Worm (Caenorhabditis elegans) whole organism, early embryonic: ENCODE results near the gene nhr-67.

ENCODE experiments used
- B0310.2 ChIP-seq: sonication (generic microtip); optimal IDR thresholded peaks from 2 replicates; lab custom pipeline; 2016; ENCODE audit warnings: mild to moderate bottlenecking, missing genetic modification characterization, missing compliant biosample characterization
- F13C5.2 ChIP-seq: sonication (generic microtip); optimal IDR thresholded peaks from 2 replicates; lab custom pipeline; 2017; ENCODE audit warnings: mild to moderate bottlenecking, missing genetic modification characterization, inconsistent platforms, missing compliant biosample characterization
- aly-1 ChIP-seq: sonication (generic microtip); optimal IDR thresholded peaks from 2 replicates; lab custom pipeline; 2016; ENCODE audit warnings: missing genetic modification characterization, missing compliant biosample characterization
- ama-1 ChIP-seq: fragments of 150-350 bp; optimal IDR thresholded peaks from 2 replicates; lab custom pipeline; 2014
- ceh-13 ChIP-seq: fragments of 200-800 bp; sonication (Bioruptor generic); optimal IDR thresholded peaks from 2 replicates; lab custom pipeline; 2018; ENCODE audit warnings: mild to moderate bottlenecking, missing genetic modification characterization, missing compliant biosample characterization
- ceh-36 ChIP-seq: sonication (generic microtip); optimal IDR thresholded peaks from 2 replicates; lab custom pipeline; 2016; ENCODE audit warnings: missing genetic modification characterization, inconsistent platforms, missing compliant biosample characterization
- ets-7 ChIP-seq: sonication (generic microtip); optimal IDR thresholded peaks from 2 replicates; lab custom pipeline; 2016; ENCODE audit warnings: missing genotype, missing genetic modification characterization, missing compliant biosample characterization
- flt-1 ChIP-seq: fragments of 200-800 bp; sonication (Bioruptor generic); IDR thresholded peaks from 2 replicates; pipeline ENCODE4 v1.3.6; 2022; ENCODE audit warnings: missing genetic modification characterization, missing compliant biosample characterization
- hmbx-1 ChIP-seq: sonication (generic microtip); optimal IDR thresholded peaks from 2 replicates; lab custom pipeline; 2016; ENCODE audit warnings: mild to moderate bottlenecking, missing genetic modification characterization, missing compliant biosample characterization
- hmg-4 ChIP-seq: fragments of 200-800 bp; sonication (Bioruptor generic); optimal IDR thresholded peaks from 2 replicates; lab custom pipeline; 2018; ENCODE audit warnings: mild to moderate bottlenecking, missing genetic modification characterization, missing compliant biosample characterization
- hnd-1 ChIP-seq: sonication (generic microtip); optimal IDR thresholded peaks from 2 replicates; lab custom pipeline; 2016; ENCODE audit warnings: missing genetic modification characterization, missing compliant biosample characterization
- pes-1 ChIP-seq: fragments of 200-800 bp; sonication (Bioruptor generic); IDR thresholded peaks from 2 replicates; pipeline ENCODE4 v1.3.6; 2022; ENCODE audit warnings: missing genetic modification reagents, missing genetic modification characterization, missing compliant biosample characterization
- scrt-1 ChIP-seq: fragments of 200-800 bp; sonication (Bioruptor generic); IDR thresholded peaks from 2 replicates; pipeline ENCODE4 v1.3.6; 2022; ENCODE audit warnings: missing genetic modification characterization, missing compliant biosample characterization
- sea-1 ChIP-seq: fragments of 200-800 bp; sonication (Bioruptor generic); conservative IDR thresholded peaks from 2 replicates; pipeline ENCODE4 v1.3.6; 2022; ENCODE audit warnings: missing genetic modification characterization, missing compliant biosample characterization
- tbx-11 ChIP-seq: fragments of 200-800 bp; sonication (Bioruptor generic); IDR thresholded peaks from 2 replicates; pipeline ENCODE4 v1.3.6; 2022; ENCODE audit warnings: missing genetic modification characterization, missing compliant biosample characterization
- tbx-37 ChIP-seq: fragments of 200-800 bp; sonication (Bioruptor generic); conservative IDR thresholded peaks from 2 replicates; pipeline ENCODE4 v1.3.6; 2022; ENCODE audit warnings: missing genetic modification reagents, missing genetic modification characterization, missing compliant biosample characterization
- tra-4 ChIP-seq: sonication (generic microtip); optimal IDR thresholded peaks from 2 replicates; lab custom pipeline; 2017; ENCODE audit warnings: missing genetic modification characterization, missing compliant biosample characterization

The nhr-67 gene

DNA sequence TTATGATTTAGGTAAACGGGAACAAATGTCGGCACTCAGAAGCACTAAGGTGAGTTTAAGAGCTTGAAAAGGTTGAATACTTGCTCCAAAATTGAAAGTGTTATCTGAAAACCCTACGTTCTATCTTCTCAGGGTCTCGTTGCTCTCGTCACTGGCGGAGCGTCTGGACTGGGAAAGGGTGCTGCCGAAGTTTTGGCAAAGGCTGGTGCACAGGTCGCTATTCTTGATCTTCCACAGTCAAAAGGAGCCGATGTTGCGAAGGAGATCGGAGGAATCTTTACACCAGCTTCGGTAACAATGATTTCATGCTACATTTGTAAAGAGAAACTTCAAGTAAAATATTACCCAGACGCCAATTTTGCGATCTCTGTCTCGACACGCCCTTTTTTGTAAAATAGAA lies 38.3 kb upstream of the nhr-67 start, which contains the start of gene ard-1:
TSS of gene ard-1 (plus strand) at position 12 of the 400 bp plus-strand sequence.
- TF ChIP-seq ama-1 (lab: Kevin White, UChicago) (peak; percentile 90), aly-1 (tag; lab: Kevin White, UChicago) (no peak), ets-7 (tag; lab: Kevin White, UChicago) (no peak), B0310.2 (peak; percentile 63)

DNA sequence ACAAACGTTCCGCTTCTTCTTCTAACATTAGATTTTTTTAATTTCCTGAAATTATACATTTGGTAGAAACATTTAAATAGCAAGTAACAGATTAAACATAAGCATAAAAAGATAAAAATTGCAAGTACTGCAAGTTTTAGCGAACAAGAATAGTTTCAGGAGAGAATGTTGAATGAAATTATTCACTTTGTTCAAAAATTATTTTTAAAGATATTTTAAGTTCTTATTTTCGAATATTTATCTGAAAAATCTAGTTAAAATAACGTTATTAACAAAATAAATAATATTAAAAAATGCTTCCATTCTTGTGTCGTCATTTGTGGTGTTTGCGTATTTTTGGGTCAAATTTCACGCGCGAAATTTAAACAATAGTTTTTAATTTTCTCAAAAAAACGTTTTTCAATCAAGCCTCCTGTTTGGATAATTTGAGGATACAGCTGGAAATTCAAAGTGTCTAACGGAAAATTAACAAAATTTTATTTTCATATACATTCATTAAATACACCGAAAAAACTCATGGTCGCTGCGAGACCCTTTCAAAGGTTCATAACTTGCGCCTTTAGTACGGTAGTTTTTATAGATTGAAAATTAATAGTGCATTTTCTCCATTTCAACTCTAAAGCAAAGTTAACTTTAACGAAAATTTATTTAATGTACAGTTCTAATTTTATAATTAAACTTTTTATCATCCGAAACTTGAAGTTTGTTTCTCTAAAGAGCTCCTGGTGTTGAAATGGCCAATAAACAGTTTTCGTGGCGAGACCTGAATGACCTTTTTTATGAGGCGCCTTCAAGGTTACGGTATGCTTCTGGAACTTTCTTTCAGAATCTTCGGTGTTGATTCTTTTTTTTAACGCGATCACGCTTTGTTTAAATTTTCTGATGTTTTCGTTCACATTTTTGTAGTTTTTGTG lies 27.0 kb upstream of the nhr-67 start, which contains the start of gene skih-2:
TSS of gene skih-2 (minus strand) at position 51 of the 914 bp plus-strand sequence.
- TF ChIP-seq F13C5.2, result no peak
- TF ChIP-seq tra-4 (tag; lab: Kevin White, UChicago), result no peak
- TF ChIP-seq aly-1 (tag; lab: Kevin White, UChicago), result no peak
- no peak for TF ChIP-seq ama-1 (lab: Kevin White, UChicago)
- no peak for TF ChIP-seq sea-1 (GFP tag; lab: Robert Waterston, UW)
- no peak for TF ChIP-seq scrt-1 (GFP tag; lab: Robert Waterston, UW)
- no peak for TF ChIP-seq tbx-37 (GFP tag; lab: Robert Waterston, UW)
- no peak for TF ChIP-seq tbx-11
- no peak for TF ChIP-seq ets-7 (tag; lab: Kevin White, UChicago)
- TF ChIP-seq ceh-36 (tag; lab: Kevin White, UChicago), result no peak
- TF ChIP-seq hnd-1 (tag; lab: Kevin White, UChicago), result no peak
- no peak for TF ChIP-seq ceh-13 (GFP tag; lab: Kevin White, UChicago)
- TF ChIP-seq hmbx-1 (tag; lab: Kevin White, UChicago), result no peak
- no peak for TF ChIP-seq B0310.2
- TF ChIP-seq hmg-4 (GFP tag; lab: Kevin White, UChicago), result no peak
- no peak for TF ChIP-seq flt-1 (GFP tag; lab: Robert Waterston, UW)
- TF ChIP-seq pes-1, result no peak

DNA sequence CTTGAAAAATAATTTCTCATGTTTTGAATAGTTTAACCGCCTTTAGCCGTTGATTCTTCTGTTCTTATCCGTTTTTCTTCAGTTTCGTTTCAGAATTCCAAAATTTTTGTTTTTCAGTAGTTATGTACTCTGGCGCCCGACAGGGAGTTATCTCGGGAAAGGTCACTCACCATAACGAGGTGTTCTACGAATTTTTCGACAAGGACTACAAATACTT lies 26.4 kb upstream of the nhr-67 start, which contains the start of gene F01G4.4:
TSS of gene F01G4.4 (plus strand) at position 118 of the 217 bp plus-strand sequence.
- TF ChIP-seq flt-1 (GFP tag; lab: Robert Waterston, UW), result no peak
- no peak for TF ChIP-seq ama-1 (lab: Kevin White, UChicago)
- TF ChIP-seq hmg-4 (GFP tag; lab: Kevin White, UChicago), result no peak
- TF ChIP-seq ceh-36 (tag; lab: Kevin White, UChicago), result no peak
- no peak for TF ChIP-seq sea-1 (GFP tag; lab: Robert Waterston, UW)
- no peak for TF ChIP-seq ets-7 (tag; lab: Kevin White, UChicago)
- TF ChIP-seq hnd-1 (tag; lab: Kevin White, UChicago), result no peak
- TF ChIP-seq aly-1 (tag; lab: Kevin White, UChicago), result no peak
- no peak for TF ChIP-seq ceh-13 (GFP tag; lab: Kevin White, UChicago)
- no peak for TF ChIP-seq scrt-1 (GFP tag; lab: Robert Waterston, UW)
- TF ChIP-seq B0310.2, result no peak
- TF ChIP-seq tbx-11, result no peak
- no peak for TF ChIP-seq tbx-37 (GFP tag; lab: Robert Waterston, UW)

DNA sequence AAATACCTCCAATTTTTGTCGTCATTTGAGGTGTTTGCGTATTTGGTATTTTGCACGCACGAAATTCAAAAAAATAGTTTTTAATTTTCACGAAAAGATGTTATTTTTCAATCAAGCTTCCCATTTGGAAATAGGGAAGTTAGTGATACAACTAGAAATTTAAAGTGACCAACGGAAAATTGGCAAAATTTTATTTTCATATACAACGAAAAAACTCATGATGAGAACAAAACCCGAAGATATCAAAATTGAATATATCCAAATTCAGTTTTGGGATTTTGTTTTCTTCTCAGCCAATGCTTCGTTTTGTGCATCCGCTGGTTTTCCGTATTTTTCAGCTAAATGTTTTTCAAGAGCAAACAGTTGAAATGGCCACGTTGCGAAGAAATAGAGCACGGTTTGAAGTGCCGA lies 23.6 kb upstream of the nhr-67 start:
- no peak for TF ChIP-seq ceh-36 (tag; lab: Kevin White, UChicago)
- TF ChIP-seq pes-1, result no peak
- TF ChIP-seq aly-1 (tag; lab: Kevin White, UChicago), result no peak
- TF ChIP-seq ets-7 (tag; lab: Kevin White, UChicago), result no peak
- TF ChIP-seq hmbx-1 (tag; lab: Kevin White, UChicago), result no peak

DNA sequence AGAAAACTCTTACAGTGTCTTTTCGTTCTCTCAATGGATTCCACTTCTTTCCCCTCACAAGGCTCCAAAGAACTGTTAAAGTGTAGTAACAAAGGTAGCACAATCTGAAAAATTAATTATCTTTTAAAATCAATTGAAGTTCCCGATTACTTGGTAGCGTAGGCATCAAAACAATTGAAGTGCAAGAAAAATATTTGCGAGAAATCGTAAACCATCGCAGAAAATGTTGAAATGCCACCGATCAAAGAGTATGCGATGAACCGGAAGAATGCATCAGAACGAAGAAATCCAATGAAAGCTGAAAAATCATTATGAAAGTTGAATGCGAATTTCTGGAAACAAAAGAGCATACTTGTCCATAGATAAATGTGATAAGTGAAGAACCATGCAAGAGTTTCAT lies 23.1 kb upstream of the nhr-67 start:
- no peak for TF ChIP-seq sea-1 (GFP tag; lab: Robert Waterston, UW)
- TF ChIP-seq ceh-36 (tag; lab: Kevin White, UChicago), result no peak
- TF ChIP-seq F13C5.2, result no peak
- TF ChIP-seq pes-1, result no peak

DNA sequence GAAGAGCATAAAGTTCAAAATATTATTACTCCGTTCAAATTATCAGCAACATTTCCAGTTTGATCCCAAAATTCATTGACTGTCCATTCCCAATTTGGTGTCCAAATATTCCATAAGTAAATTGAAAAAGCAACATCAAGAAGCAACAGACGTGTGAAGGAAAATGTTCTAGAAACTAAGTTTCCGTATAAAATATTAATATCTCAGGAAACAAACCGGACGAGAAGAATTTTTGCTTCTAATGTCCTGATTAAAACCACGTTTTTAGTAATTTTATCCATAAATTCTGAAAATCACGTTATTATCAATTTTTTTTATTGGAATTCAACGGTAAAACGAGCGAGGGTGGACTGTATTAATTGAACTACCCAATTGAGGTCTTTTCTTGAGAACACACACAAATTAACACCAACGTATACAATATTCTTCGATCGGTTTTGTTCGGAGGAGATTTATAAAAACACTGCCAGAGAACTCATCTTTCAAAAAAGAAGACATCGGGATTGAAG lies 22.5 kb upstream of the nhr-67 start, which contains the start of gene pigq-1:
TSS of gene pigq-1 (minus strand) at position 286 of the 509 bp plus-strand sequence.
- no peak for TF ChIP-seq hmg-4 (GFP tag; lab: Kevin White, UChicago)
- no peak for TF ChIP-seq pes-1
- no peak for TF ChIP-seq tbx-37 (GFP tag; lab: Robert Waterston, UW)
- no peak for TF ChIP-seq B0310.2
- TF ChIP-seq F13C5.2, result no peak
- no peak for TF ChIP-seq hnd-1 (tag; lab: Kevin White, UChicago)
- TF ChIP-seq aly-1 (tag; lab: Kevin White, UChicago), result no peak
- no peak for TF ChIP-seq tra-4 (tag; lab: Kevin White, UChicago)
- TF ChIP-seq ceh-36 (tag; lab: Kevin White, UChicago), result no peak
- no peak for TF ChIP-seq ets-7 (tag; lab: Kevin White, UChicago)
- no peak for TF ChIP-seq sea-1 (GFP tag; lab: Robert Waterston, UW)
- TF ChIP-seq tbx-11, result no peak
- TF ChIP-seq ama-1 (lab: Kevin White, UChicago), result no peak

DNA sequence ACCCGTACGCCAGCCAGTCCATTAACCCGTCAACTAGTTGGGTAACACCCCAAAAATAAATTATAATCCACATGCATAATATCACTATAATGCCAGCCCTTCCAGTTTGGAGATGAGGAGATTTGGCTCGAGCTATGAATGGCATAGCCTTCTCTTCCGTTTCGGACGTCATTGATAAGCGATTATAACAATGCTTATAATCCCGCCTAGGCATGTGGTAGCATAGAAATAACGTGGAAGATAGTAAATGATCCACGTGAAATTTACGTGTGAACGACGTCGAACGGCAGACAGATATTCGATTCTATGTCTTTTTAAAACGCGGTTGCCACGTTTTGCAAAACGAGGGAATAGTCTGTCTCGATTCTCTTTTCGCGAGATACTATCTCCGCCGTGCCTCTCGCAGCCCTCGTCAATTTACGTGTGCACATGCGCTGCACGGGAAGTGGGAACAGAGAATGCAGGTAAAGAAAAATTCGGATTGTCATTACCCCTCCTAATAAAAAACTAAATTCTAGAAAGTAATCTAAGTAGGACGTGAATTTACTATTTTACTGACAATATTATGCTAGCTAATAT lies 20.7 kb upstream of the nhr-67 start:
- TF ChIP-seq hmg-4 (GFP tag; lab: Kevin White, UChicago) (peak; percentile 31), flt-1 (GFP tag; lab: Robert Waterston, UW) (no peak)
